Fruit fly (Drosophila melanogaster) whole organism, prepupa: ENCODE results near the gene Acp29AB.

Experiments used
- Blimp-1 ChIP-seq: fragments of 200-800 bp; sonication (Bioruptor generic); optimal IDR thresholded peaks from 3 replicates; lab custom pipeline; 2017; ENCODE audit warnings: missing biosample characterization, missing genetic modification characterization, mild to moderate bottlenecking, moderate library complexity, missing genetic modification reagents
- CG31627 ChIP-seq: fragments of 200-800 bp; sonication (Bioruptor generic); optimal IDR thresholded peaks from 3 replicates; lab custom pipeline; 2016; ENCODE audit warnings: missing biosample characterization, missing genetic modification characterization
- CG6808 ChIP-seq: fragments of 200-800 bp; sonication (Bioruptor generic); optimal IDR thresholded peaks from 3 replicates; lab custom pipeline; 2017; ENCODE audit warnings: missing biosample characterization, missing genetic modification characterization, mild to moderate bottlenecking, moderate library complexity, missing genetic modification reagents
- Eip78C ChIP-seq: fragments of 200-800 bp; sonication (Bioruptor generic); peaks from one replicate; lab custom pipeline; 2016; ENCODE audit warnings: missing biosample characterization, missing genetic modification characterization
- Hr39 ChIP-seq: fragments of 200-800 bp; sonication (Bioruptor generic); optimal IDR thresholded peaks from 2 replicates; lab custom pipeline; 2016; ENCODE audit warnings: missing biosample characterization, missing genetic modification characterization
- esn ChIP-seq: fragments of 200-800 bp; sonication (Bioruptor generic); optimal IDR thresholded peaks from 2 replicates; lab custom pipeline; 2016; ENCODE audit warnings: missing biosample characterization, mild to moderate bottlenecking, missing genetic modification characterization, moderate library complexity
- fd59A ChIP-seq: fragments of 200-800 bp; sonication (Bioruptor generic); optimal IDR thresholded peaks from 2 replicates; lab custom pipeline; 2017; ENCODE audit warnings: missing biosample characterization, mild to moderate bottlenecking, missing genetic modification characterization, missing genetic modification reagents

dm6 chr2L:8433512-8433911 is 40.5 kb upstream of the Acp29AB start, which contains the start of gene grk:
- no peak for TF ChIP-seq Hr39
- no peak for TF ChIP-seq CG6808
- TF ChIP-seq esn = no peak
- TF ChIP-seq Blimp-1 = no peak
- no peak for TF ChIP-seq Eip78C (GFP tag; lab: Kevin White, UChicago)
- no peak for TF ChIP-seq CG31627 (GFP tag; lab: Kevin White, UChicago)
- TF ChIP-seq fd59A = no peak
